Worm (Caenorhabditis elegans) whole organism, L4 larva: Measurements from ENCODE around the gene pals-31.
A peak's percentile ranks its signal among the peaks of the same experiment; 100 is the strongest.

ENCODE experiments used
- D1046.2 ChIP-seq: fragments of 200-800 bp; sonication (Bioruptor generic); IDR thresholded peaks from 2 replicates; pipeline ENCODE4 v1.3.6; 2022; ENCODE audit warnings: missing genetic modification characterization, missing compliant biosample characterization
- F26F4.8 ChIP-seq: fragments of 200-800 bp; sonication (Bioruptor generic); conservative IDR thresholded peaks from 2 replicates; pipeline ENCODE4 v1.3.6; 2022; ENCODE audit warnings: missing genetic modification characterization, missing compliant biosample characterization
- R02D3.7 ChIP-seq: fragments of 150-350 bp; sonication (generic microtip); optimal IDR thresholded peaks from 3 replicates; lab custom pipeline; 2014; ENCODE audit warnings: missing biosample characterization, missing genetic modification characterization
- T20F7.1 ChIP-seq: fragments of 200-800 bp; sonication (Bioruptor generic); optimal IDR thresholded peaks from 2 replicates; lab custom pipeline; 2018; ENCODE audit warnings: mild to moderate bottlenecking, missing genetic modification characterization, missing compliant biosample characterization
- Y75B8A.6 ChIP-seq: fragments of 200-800 bp; sonication (Bioruptor generic); IDR thresholded peaks from 2 replicates; pipeline ENCODE4 v1.3.6; 2022; ENCODE audit warnings: missing genetic modification reagents, missing genetic modification characterization, missing compliant biosample characterization
- ZK546.5 ChIP-seq, 2 experiments: sonication (generic microtip); optimal IDR thresholded peaks; 2 replicates each; lab custom pipeline; 2017; ENCODE audit warnings: missing biosample characterization in 2 of 2, missing genetic modification characterization in 2 of 2
- aly-2 ChIP-seq: sonication (generic microtip); optimal IDR thresholded peaks from 2 replicates; lab custom pipeline; 2018; ENCODE audit warnings: missing biosample characterization, missing genetic modification characterization
- ama-1 ChIP-seq: fragments of 150-350 bp; optimal IDR thresholded peaks from 2 replicates; lab custom pipeline; 2014; ENCODE audit warnings: inconsistent platforms, mixed read lengths
- ceh-44 ChIP-seq: fragments of 200-800 bp; sonication (Bioruptor generic); IDR thresholded peaks from 2 replicates; pipeline ENCODE4 v1.3.6; 2022; ENCODE audit warnings: missing genetic modification reagents, missing genetic modification characterization, missing compliant biosample characterization
- ceh-82 ChIP-seq: sonication (generic microtip); optimal IDR thresholded peaks from 2 replicates; lab custom pipeline; 2017; ENCODE audit warnings: missing biosample characterization, missing genetic modification characterization
- ces-1 ChIP-seq: fragments of 150-350 bp; sonication (generic microtip); optimal IDR thresholded peaks from 4 replicates; lab custom pipeline; 2014; ENCODE audit warnings: missing biosample characterization, missing genetic modification reagents, missing genetic modification characterization
- daf-16 ChIP-seq, 3 experiments: sonication (generic microtip); optimal IDR thresholded peaks; 2 replicates each; lab custom pipeline; 2016 to 2017; ENCODE audit warnings: missing genetic modification characterization in 3 of 3, missing genetic modification reagents in 3 of 3, mild to moderate bottlenecking in 2 of 3, missing compliant biosample characterization in 2 of 3, missing biosample characterization in 1 of 3, moderate library complexity in 1 of 3
- dmd-6 ChIP-seq: fragments of 200-800 bp; sonication (Bioruptor generic); IDR thresholded peaks from 2 replicates; pipeline ENCODE4 v1.3.6; 2022; ENCODE audit warnings: missing genetic modification reagents, missing genetic modification characterization, missing compliant biosample characterization
- dmd-9 ChIP-seq: fragments of 200-800 bp; sonication (Bioruptor generic); IDR thresholded peaks from 2 replicates; pipeline ENCODE4 v1.3.6; 2022; ENCODE audit warnings: missing genetic modification reagents, missing genetic modification characterization, missing compliant biosample characterization
- duxl-1 ChIP-seq: sonication (generic microtip); optimal IDR thresholded peaks from 2 replicates; lab custom pipeline; 2016; ENCODE audit warnings: mild to moderate bottlenecking, missing genetic modification characterization, moderate library complexity, missing compliant biosample characterization; ENCODE audit not compliant: poor library complexity
- dve-1 ChIP-seq: sonication (generic microtip); optimal IDR thresholded peaks from 2 replicates; lab custom pipeline; 2017; ENCODE audit warnings: antibody characterized with exemption, mild to moderate bottlenecking, missing genetic modification characterization, missing compliant biosample characterization; ENCODE audit not compliant: insufficient read depth
- egl-43 ChIP-seq: fragments of 200-800 bp; sonication (Bioruptor generic); IDR thresholded peaks from 2 replicates; pipeline ENCODE4 v1.3.6; 2022; ENCODE audit warnings: missing genetic modification reagents, missing genetic modification characterization, missing compliant biosample characterization
- hif-1 ChIP-seq, 2 experiments: sonication (generic microtip); optimal IDR thresholded peaks; 2 replicates each; lab custom pipeline; 2016 to 2017; ENCODE audit warnings: missing compliant biosample characterization in 2 of 2, missing genetic modification characterization in 2 of 2, missing genetic modification reagents in 2 of 2, missing genotype in 2 of 2, mild to moderate bottlenecking in 1 of 2
- hlh-11 ChIP-seq: fragments of 200-800 bp; sonication (Bioruptor generic); optimal IDR thresholded peaks from 2 replicates; lab custom pipeline; 2018; ENCODE audit warnings: mild to moderate bottlenecking, missing genetic modification characterization, missing compliant biosample characterization
- hlh-30 ChIP-seq: sonication (generic microtip); optimal IDR thresholded peaks from 2 replicates; lab custom pipeline; 2017; ENCODE audit warnings: antibody characterized with exemption, mild to moderate bottlenecking, missing genetic modification characterization, missing compliant biosample characterization; ENCODE audit not compliant: insufficient read depth
- jun-1 ChIP-seq: fragments of 150-350 bp; optimal IDR thresholded peaks from 2 replicates; lab custom pipeline; 2014; ENCODE audit warnings: missing biosample characterization, missing genetic modification reagents, missing genetic modification characterization
- lin-38 ChIP-seq: fragments of 200-800 bp; sonication (Bioruptor generic); IDR thresholded peaks from 2 replicates; pipeline ENCODE4 v1.3.6; 2022; ENCODE audit warnings: missing genetic modification reagents, missing genetic modification characterization, missing compliant biosample characterization
- lsy-2 ChIP-seq, 2 experiments: fragments of 150-350 bp in 1 of 2; sonication (generic microtip) in 1 of 2; optimal IDR thresholded peaks; 2 replicates each; lab custom pipeline; 2014 to 2017; ENCODE audit warnings: missing biosample characterization in 2 of 2, missing genetic modification characterization in 2 of 2
- madf-5 ChIP-seq, 2 experiments: fragments of 200-800 bp; sonication (Bioruptor generic); IDR thresholded peaks; 2 replicates each; pipeline ENCODE4 v1.3.6; 2022; ENCODE audit warnings: missing compliant biosample characterization in 2 of 2, missing genetic modification characterization in 2 of 2
- mdl-1 ChIP-seq, 2 experiments: fragments of 150-350 bp in 1 of 2; sonication (generic microtip) in 1 of 2; optimal IDR thresholded peaks; 2 replicates each; lab custom pipeline; 2014 to 2017; ENCODE audit warnings: missing biosample characterization in 2 of 2, missing genetic modification characterization in 2 of 2
- mdt-29 ChIP-seq: fragments of 200-800 bp; sonication (Bioruptor generic); IDR thresholded peaks from 2 replicates; pipeline ENCODE4 v1.3.6; 2022; ENCODE audit warnings: missing genetic modification reagents, missing genetic modification characterization, missing compliant biosample characterization
- mes-2 ChIP-seq: sonication (generic microtip); optimal IDR thresholded peaks from 2 replicates; lab custom pipeline; 2016; ENCODE audit warnings: missing genotype, mild to moderate bottlenecking, missing genetic modification characterization, missing compliant biosample characterization; ENCODE audit not compliant: poor library complexity, severe bottlenecking
- mxl-2 ChIP-seq: fragments of 200-800 bp; sonication (Bioruptor generic); conservative IDR thresholded peaks from 2 replicates; pipeline ENCODE4 v1.3.6; 2022; ENCODE audit warnings: missing genetic modification reagents, missing genetic modification characterization, missing compliant biosample characterization
- mxl-3 ChIP-seq: fragments of 200-800 bp; sonication (Bioruptor generic); optimal IDR thresholded peaks from 2 replicates; lab custom pipeline; 2018; ENCODE audit warnings: mild to moderate bottlenecking, missing genetic modification characterization, missing compliant biosample characterization
- nhr-11 ChIP-seq: fragments of 150-350 bp; optimal IDR thresholded peaks from 2 replicates; lab custom pipeline; 2014; ENCODE audit warnings: missing biosample characterization, missing genetic modification characterization
- nhr-25 ChIP-seq: sonication (generic microtip); optimal IDR thresholded peaks from 2 replicates; lab custom pipeline; 2017; ENCODE audit warnings: missing genetic modification characterization, mild to moderate bottlenecking, missing compliant biosample characterization, antibody characterized with exemption, moderate library complexity, borderline replicate concordance; ENCODE audit not compliant: insufficient read depth
- nhr-28 ChIP-seq: fragments of 150-350 bp; optimal IDR thresholded peaks from 2 replicates; lab custom pipeline; 2014; ENCODE audit warnings: missing biosample characterization, missing genetic modification characterization
- nhr-48 ChIP-seq: sonication (generic microtip); optimal IDR thresholded peaks from 2 replicates; lab custom pipeline; 2016; ENCODE audit warnings: mild to moderate bottlenecking, missing genetic modification characterization, missing compliant biosample characterization
- php-3 ChIP-seq: fragments of 200-800 bp; sonication (Bioruptor generic); IDR thresholded peaks from 2 replicates; pipeline ENCODE4 v1.3.6; 2022; ENCODE audit warnings: missing genetic modification reagents, missing genetic modification characterization, missing compliant biosample characterization
- pqm-1 ChIP-seq: sonication (generic microtip); optimal IDR thresholded peaks from 2 replicates; lab custom pipeline; 2017; ENCODE audit warnings: missing biosample characterization, missing genetic modification characterization
- rbr-2 ChIP-seq: sonication (generic microtip); optimal IDR thresholded peaks from 2 replicates; lab custom pipeline; 2016; ENCODE audit warnings: missing genotype, missing genetic modification characterization, missing compliant biosample characterization
- sdz-12 ChIP-seq: fragments of 200-800 bp; sonication (Bioruptor generic); optimal IDR thresholded peaks from 2 replicates; lab custom pipeline; 2018; ENCODE audit warnings: mild to moderate bottlenecking, missing genetic modification characterization, missing compliant biosample characterization
- set-16 ChIP-seq: fragments of 200-800 bp; sonication (Bioruptor generic); IDR thresholded peaks from 2 replicates; pipeline ENCODE4 v1.3.6; 2022; ENCODE audit warnings: missing genetic modification reagents, missing genetic modification characterization, missing compliant biosample characterization
- snpc-4 ChIP-seq: fragments of 150-350 bp; optimal IDR thresholded peaks from 2 replicates; lab custom pipeline; 2014; ENCODE audit warnings: missing biosample characterization, missing genetic modification characterization
- tra-1 ChIP-seq: fragments of 200-800 bp; sonication (Bioruptor generic); IDR thresholded peaks from 2 replicates; pipeline ENCODE4 v1.3.6; 2022; ENCODE audit warnings: missing genetic modification reagents, missing genetic modification characterization, missing compliant biosample characterization
- unc-39 ChIP-seq: sonication (generic microtip); optimal IDR thresholded peaks from 2 replicates; lab custom pipeline; 2017; ENCODE audit warnings: missing biosample characterization, missing genetic modification characterization
- unc-62 ChIP-seq, 3 experiments: fragments of 150-350 bp in 1 of 3; sonication (generic microtip); optimal IDR thresholded peaks in 2 of 3; peaks in 1 of 3; 1 replicate in 1 of 3; 2 replicates in 2 of 3; lab custom pipeline; 2014 to 2017; ENCODE audit warnings: missing biosample characterization in 3 of 3, missing genetic modification characterization in 3 of 3, missing genetic modification reagents in 3 of 3, missing genotype in 1 of 3
- ztf-11 ChIP-seq: fragments of 150-350 bp; optimal IDR thresholded peaks from 2 replicates; lab custom pipeline; 2014; ENCODE audit warnings: missing biosample characterization, missing genetic modification characterization
- ztf-7 ChIP-seq: fragments of 150-350 bp; optimal IDR thresholded peaks from 2 replicates; lab custom pipeline; 2014; ENCODE audit warnings: missing biosample characterization, missing genetic modification characterization

Gene pals-31

DNA sequence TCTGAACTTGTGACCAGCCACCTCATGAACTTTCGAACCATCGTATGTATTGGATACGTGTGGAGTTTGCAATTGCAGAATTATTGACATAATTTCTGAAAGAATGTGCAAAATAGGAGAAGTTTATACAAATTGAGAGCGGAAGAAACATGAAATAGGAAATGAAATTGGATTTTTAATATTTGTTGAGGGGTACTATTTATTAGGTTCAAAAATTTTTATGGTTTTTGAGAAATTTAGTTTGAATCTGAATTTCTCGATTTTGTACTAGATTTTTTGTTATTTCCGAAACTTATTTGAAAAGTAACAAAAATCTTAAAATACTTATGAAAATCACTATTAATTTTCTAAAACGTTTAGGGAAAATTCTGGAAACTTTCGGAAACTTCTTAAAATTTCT, 7.9 kb upstream of the pals-31 start, which contains the start of gene F48G7.9:
F48G7.9 (minus strand) TSS at position 101 of the 400 bp plus-strand sequence.
- TF ChIP-seq F26F4.8 (no peak), pqm-1 (tag; lab: Kevin White, UChicago) (no peak), ztf-7 (no peak), dve-1 (no peak), ama-1 (no peak), ceh-44 (no peak), nhr-25 (tag; lab: Kevin White, UChicago) (no peak), ZK546.5 (tag; optimal IDR thresholded peaks at IDR 0.05; lab: Kevin White, UChicago) (no peak), dmd-9 (GFP tag; lab: Robert Waterston, UW) (no peak), R02D3.7 (no peak), set-16 (GFP tag; lab: Robert Waterston, UW) (no peak), aly-2 (tag; lab: Kevin White, UChicago) (no peak), tra-1 (GFP tag; lab: Robert Waterston, UW) (no peak), ceh-82 (no peak)

DNA sequence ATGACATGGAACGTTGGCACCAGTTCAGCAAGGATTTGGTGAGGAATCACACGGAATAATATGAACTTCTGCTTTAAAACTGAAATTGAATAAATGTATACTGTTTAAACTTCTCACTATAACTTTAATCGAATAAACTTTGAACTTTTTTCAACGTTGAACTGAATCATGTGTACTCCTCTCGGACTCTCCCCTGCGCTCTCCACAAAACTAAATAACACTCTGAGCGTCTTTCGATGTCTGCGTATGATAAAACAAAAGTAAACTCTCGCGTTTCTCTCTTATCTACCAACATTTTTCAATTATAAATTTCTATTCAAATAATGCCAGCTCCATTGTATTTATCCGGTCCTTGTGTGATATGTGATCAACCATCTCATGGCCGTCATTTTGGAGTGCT, 4.5 kb upstream of the pals-31 start:
- TF ChIP-seq dmd-6 (GFP tag; lab: Robert Waterston, UW) = 0 out of 2 replicates have a peak, but pooled peaks have one; percentile 18
- peak; percentile 27 for TF ChIP-seq mes-2 (tag; lab: Kevin White, UChicago)
- peak; percentile 48 for TF ChIP-seq nhr-28 (tag; lab: Kevin White, UChicago)
- no peak for TF ChIP-seq ztf-11
- TF ChIP-seq D1046.2 = no peak
- no peak for TF ChIP-seq unc-62 (GFP tag; optimal IDR thresholded peaks at IDR 0.05 in 1 of 2; lab: Kevin White, UChicago)
- TF ChIP-seq unc-62 (tag; optimal IDR thresholded peaks at IDR 0.05; lab: Kevin White, UChicago) = no peak
- TF ChIP-seq pqm-1 (tag; lab: Kevin White, UChicago) = no peak
- TF ChIP-seq egl-43 (GFP tag; lab: Robert Waterston, UW) = no peak
- TF ChIP-seq hlh-30 (tag; lab: Kevin White, UChicago) = peak; percentile 10
- TF ChIP-seq dve-1 = peak; percentile 38
- no peak for TF ChIP-seq ces-1 (GFP tag; lab: Kevin White, UChicago)
- no peak for TF ChIP-seq T20F7.1 (GFP tag; lab: Kevin White, UChicago)
- no peak for TF ChIP-seq nhr-48 (tag; lab: Kevin White, UChicago)
- TF ChIP-seq unc-39 (tag; lab: Kevin White, UChicago) = no peak

DNA sequence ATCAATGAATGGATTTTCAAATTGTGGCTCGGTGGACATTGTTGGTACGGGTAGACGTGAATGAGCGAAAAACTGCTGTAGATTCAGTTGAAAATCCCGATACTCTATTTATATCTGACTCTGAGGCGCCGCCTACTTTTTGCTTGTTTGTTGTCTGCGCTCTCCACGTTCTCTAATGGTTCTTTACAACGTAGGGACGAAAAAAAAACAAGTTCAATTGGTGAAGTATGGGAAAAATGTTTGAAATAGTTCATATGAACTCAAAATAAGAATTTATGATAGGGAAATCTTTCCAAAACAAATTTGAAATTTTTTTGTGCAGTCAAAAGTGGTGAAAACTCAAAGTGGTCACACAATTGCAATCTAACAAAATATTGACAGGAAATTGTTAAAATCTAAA, 1.5 kb upstream of the pals-31 start, which contains the start of gene F48G7.10:
F48G7.10 (minus strand) TSS at position 101 of the 400 bp plus-strand sequence.
- TF ChIP-seq sdz-12 (GFP tag; lab: Kevin White, UChicago) (no peak), mxl-2 (GFP tag; lab: Robert Waterston, UW) (no peak), snpc-4 (tag; lab: Kevin White, UChicago) (no peak), jun-1 (no peak), nhr-11 (tag; lab: Kevin White, UChicago) (no peak), mdt-29 (GFP tag; lab: Robert Waterston, UW) (no peak), Y75B8A.6 (GFP tag; lab: Robert Waterston, UW) (no peak), madf-5 (GFP tag; IDR thresholded peaks at IDR 0.05; lab: Robert Waterston, UW) (no peak), rbr-2 (no peak), mdl-1 (tag; optimal IDR thresholded peaks at IDR 0.05; lab: Kevin White, UChicago) (no peak), php-3 (no peak)

DNA sequence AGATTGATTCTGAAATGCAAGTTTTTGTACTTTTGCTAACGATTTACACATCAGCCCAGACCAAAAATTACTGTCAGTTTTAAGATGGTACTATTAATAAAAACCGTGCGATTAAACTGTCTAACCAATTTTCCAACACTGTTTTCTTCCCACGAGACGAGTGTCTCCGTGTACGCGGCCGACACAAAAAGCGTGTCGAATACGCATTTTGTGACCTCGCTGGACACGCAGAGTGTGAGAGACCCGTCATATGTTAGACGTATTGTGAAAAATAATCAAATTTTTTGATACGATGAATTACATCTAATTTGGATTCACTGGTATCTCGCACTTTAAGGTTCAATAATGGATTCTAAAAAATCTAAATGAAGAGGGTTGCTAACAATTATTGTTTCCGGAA, 751 bp upstream of the pals-31 start:
- TF ChIP-seq mdl-1 (tag; optimal IDR thresholded peaks at IDR 0.05; lab: Kevin White, UChicago) = peak; percentile 15 to 74
- TF ChIP-seq mes-2 (tag; lab: Kevin White, UChicago) = peak; percentile 33
- TF ChIP-seq mxl-2 (GFP tag; lab: Robert Waterston, UW) = no peak
- TF ChIP-seq mxl-3 = peak; percentile 78
- peak; percentile 84 for TF ChIP-seq hlh-11 (tag; lab: Kevin White, UChicago)
- no peak for TF ChIP-seq ceh-82
- TF ChIP-seq nhr-48 (tag; lab: Kevin White, UChicago) = peak; percentile 19
- TF ChIP-seq pqm-1 (tag; lab: Kevin White, UChicago) = peak; percentile 66
- TF ChIP-seq hif-1 (tag; optimal IDR thresholded peaks at IDR 0.05; lab: Kevin White, UChicago) = peak in 1 of 2 experiments; percentile 4
- peak; percentile 66 for TF ChIP-seq dve-1
- TF ChIP-seq unc-39 (tag; lab: Kevin White, UChicago) = no peak
- peak; percentile 61; the same call in 1 of the 2 replicates for TF ChIP-seq dmd-6 (GFP tag; lab: Robert Waterston, UW)
- TF ChIP-seq nhr-28 (tag; lab: Kevin White, UChicago) = peak; percentile 98
- TF ChIP-seq lsy-2 (tag; optimal IDR thresholded peaks at IDR 0.05; lab: Kevin White, UChicago) = peak in 1 of 2 experiments; percentile 2
- peak; percentile 51 for TF ChIP-seq duxl-1 (tag; lab: Kevin White, UChicago)
- TF ChIP-seq lin-38 = no peak
- no peak for TF ChIP-seq daf-16 (GFP tag; optimal IDR thresholded peaks at IDR 0.05; lab: Kevin White, UChicago)
- peak; percentile 40 for TF ChIP-seq daf-16 (tag; optimal IDR thresholded peaks at IDR 0.05; lab: Kevin White, UChicago)
